Worm (Caenorhabditis elegans) whole organism, L1 larva: ENCODE measurements around the gene npr-18.

Source experiments
- dpl-1 ChIP-seq, 3 experiments: fragments of 150-350 bp in 2 of 3; sonication (generic microtip) in 1 of 3; optimal IDR thresholded peaks; 2 replicates each; lab custom pipeline; 2014 to 2017; ENCODE audit warnings: missing biosample characterization in 3 of 3, missing genetic modification characterization in 3 of 3, missing genetic modification reagents in 3 of 3
- efl-1 ChIP-seq, 4 experiments: fragments of 150-350 bp; optimal IDR thresholded peaks in 3 of 4; peaks in 1 of 4; 1 replicate in 1 of 4; 2 replicates in 3 of 4; lab custom pipeline; 2014; ENCODE audit warnings: missing biosample characterization in 2 of 4, missing genetic modification characterization in 2 of 4, missing genetic modification reagents in 2 of 4
- fkh-10 ChIP-seq: sonication (generic microtip); optimal IDR thresholded peaks from 2 replicates; lab custom pipeline; 2017; ENCODE audit warnings: missing biosample characterization, missing genetic modification reagents, missing genetic modification characterization
- nhr-20 ChIP-seq: sonication (generic microtip); optimal IDR thresholded peaks from 2 replicates; lab custom pipeline; 2016; ENCODE audit warnings: mild to moderate bottlenecking, missing genetic modification characterization, missing compliant biosample characterization
- pqm-1 ChIP-seq: sonication (generic microtip); optimal IDR thresholded peaks from 3 replicates; lab custom pipeline; 2017; ENCODE audit warnings: missing biosample characterization, missing genetic modification characterization

DNA sequence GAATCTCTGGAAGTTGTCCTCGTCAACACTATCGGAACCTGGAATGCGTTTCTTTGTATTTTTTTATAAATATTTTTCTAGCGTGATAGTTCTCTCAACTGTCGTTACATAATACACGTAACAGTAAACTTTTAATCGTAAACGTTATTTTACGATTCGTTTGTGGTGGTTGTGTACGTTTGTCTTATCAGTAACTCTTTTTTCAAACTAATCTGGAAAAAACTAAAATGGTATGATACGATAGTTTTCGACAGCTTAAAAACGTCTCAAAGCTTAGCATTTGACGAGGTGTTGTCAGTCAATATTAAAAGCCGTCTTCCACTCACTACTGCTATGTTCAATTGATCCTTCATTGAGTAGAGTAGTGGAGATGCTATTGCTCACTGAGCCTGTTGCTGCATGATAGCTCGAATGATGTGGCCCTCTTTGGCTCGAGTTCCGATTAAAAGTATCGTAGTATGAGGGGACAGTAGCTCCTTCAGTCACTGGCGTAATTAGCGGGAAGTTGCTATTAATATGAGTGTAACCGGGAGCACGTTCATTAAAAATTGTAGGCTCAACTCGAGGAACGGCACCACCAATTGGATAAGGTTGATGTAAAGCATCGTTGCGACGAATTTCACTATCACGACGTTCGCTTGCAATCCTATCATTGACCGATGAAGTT lies 13.6 kb upstream of the npr-18 start:
- TF ChIP-seq fkh-10 (GFP tag; lab: Kevin White, UChicago) (no peak), efl-1 (optimal IDR thresholded peaks at IDR 0.05; lab: Kevin White, UChicago) (no peak), efl-1 (GFP tag; optimal IDR thresholded peaks at IDR 0.05 in 1 of 2; lab: Kevin White, UChicago) (no peak), pqm-1 (tag; lab: Kevin White, UChicago) (no peak), dpl-1 (GFP tag; optimal IDR thresholded peaks at IDR 0.05; lab: Kevin White, UChicago) (no peak), nhr-20 (tag; lab: Kevin White, UChicago) (no peak)
